Fruit fly (Drosophila melanogaster) whole organism, prepupa: Measurements from ENCODE around the gene Brr2.

ENCODE experiments used
- Blimp-1 ChIP-seq: fragments of 200-800 bp; sonication (Bioruptor generic); optimal IDR thresholded peaks from 3 replicates; lab custom pipeline; 2017; ENCODE audit warnings: missing biosample characterization, missing genetic modification characterization, mild to moderate bottlenecking, moderate library complexity, missing genetic modification reagents
- CG10669 ChIP-seq: fragments of 200-800 bp; sonication (Bioruptor generic); optimal IDR thresholded peaks from 3 replicates; lab custom pipeline; 2018; ENCODE audit warnings: missing biosample characterization, mild to moderate bottlenecking, missing genetic modification characterization, moderate library complexity
- CG11294 ChIP-seq: fragments of 200-800 bp; sonication (Bioruptor generic); IDR thresholded peaks from 2 replicates; pipeline ENCODE4 v1.3.6; 2022; ENCODE audit warnings: missing biosample characterization, missing genetic modification characterization
- CG15336 ChIP-seq: fragments of 200-800 bp; sonication (Bioruptor generic); IDR thresholded peaks from 2 replicates; pipeline ENCODE4 v1.3.6; 2022; ENCODE audit warnings: missing biosample characterization, missing genetic modification characterization
- CG1621 ChIP-seq: fragments of 200-800 bp; sonication (Bioruptor generic); optimal IDR thresholded peaks from 3 replicates; lab custom pipeline; 2018; ENCODE audit warnings: missing biosample characterization, mild to moderate bottlenecking, missing genetic modification characterization
- CG6792 ChIP-seq: fragments of 200-800 bp; sonication (Bioruptor generic); optimal IDR thresholded peaks from 3 replicates; lab custom pipeline; 2016; ENCODE audit warnings: missing biosample characterization, missing genetic modification characterization
- CG6808 ChIP-seq: fragments of 200-800 bp; sonication (Bioruptor generic); optimal IDR thresholded peaks from 3 replicates; lab custom pipeline; 2017; ENCODE audit warnings: missing biosample characterization, missing genetic modification characterization, mild to moderate bottlenecking, moderate library complexity, missing genetic modification reagents
- fd85E ChIP-seq: fragments of 200-800 bp; sonication (Bioruptor generic); optimal IDR thresholded peaks from 3 replicates; lab custom pipeline; 2016; ENCODE audit warnings: missing biosample characterization, missing genetic modification characterization

dm6 chr3L:15967588-15968500 lies at the start of gene Brr2, which contains the start of gene CG10516:
- TF ChIP-seq fd85E = no peak
- TF ChIP-seq CG11294 (GFP tag; lab: Robert Waterston, UW) = no peak
- no peak for TF ChIP-seq CG6808 (GFP tag; lab: Kevin White, UChicago)
- TF ChIP-seq CG6792 (GFP tag; lab: Kevin White, UChicago) = no peak
- no peak for TF ChIP-seq Blimp-1 (GFP tag; lab: Kevin White, UChicago)
- TF ChIP-seq CG15336 (GFP tag; lab: Robert Waterston, UW) = no peak
- TF ChIP-seq CG10669 (GFP tag; lab: Kevin White, UChicago) = no peak
- no peak for TF ChIP-seq CG1621
